Fruit fly (Drosophila melanogaster): ENCODE measurements around the gene CG42578.

DNA sequence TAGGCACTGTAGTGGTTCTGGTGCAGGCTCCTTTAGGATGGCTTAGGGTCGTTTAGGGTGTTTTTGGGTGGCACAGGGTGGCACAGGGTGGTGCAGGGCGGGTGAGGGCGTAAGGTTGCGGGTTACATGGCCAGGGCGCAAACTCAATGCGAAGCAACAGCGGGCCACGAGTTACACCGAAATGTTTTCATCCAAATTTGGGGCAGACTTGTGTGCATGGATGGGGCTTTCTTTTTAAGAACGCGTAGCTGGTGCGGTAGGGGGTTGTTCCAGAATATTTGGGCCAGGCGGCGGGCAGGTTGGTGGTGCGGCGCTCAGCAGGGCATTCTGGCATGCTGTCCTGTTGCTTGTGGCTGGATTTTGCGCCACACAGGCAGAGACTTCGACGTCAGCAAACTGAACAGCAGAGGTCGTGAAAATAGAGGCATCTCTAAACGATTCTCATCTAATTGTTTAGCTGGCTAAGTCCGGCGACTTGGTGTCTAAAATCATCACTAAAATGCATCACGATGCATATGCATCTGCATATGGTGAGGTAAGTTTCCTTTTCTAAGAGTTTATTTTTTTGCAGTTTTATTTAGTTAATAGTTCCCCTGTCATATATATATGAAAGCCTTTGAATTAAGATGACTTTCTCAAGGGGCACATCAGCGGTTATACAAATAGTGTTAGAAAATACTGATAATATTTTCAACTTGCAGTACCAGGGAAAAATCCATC, 1.9 kb downstream of the CG42578 start:
- TF ChIP-seq kay (GFP tag; ENCODE audit: borderline replicate concordance): no peak
- TF ChIP-seq CG5204 (GFP tag; optimal IDR thresholded peaks at IDR 0.05): no peak
- TF ChIP-seq ovo (GFP tag; optimal IDR thresholded peaks at IDR 0.05): no peak
- no peak for TF ChIP-seq Crg-1 (GFP tag; optimal IDR thresholded peaks at IDR 0.05)
- TF ChIP-seq bab1 (GFP tag; optimal IDR thresholded peaks at IDR 0.05): no peak
- no peak for TF ChIP-seq pad (GFP tag; optimal IDR thresholded peaks at IDR 0.05)
- no peak for TF ChIP-seq Clk (GFP tag; optimal IDR thresholded peaks at IDR 0.05)
- no peak for TF ChIP-seq CG7045 (GFP tag; optimal IDR thresholded peaks at IDR 0.05)
- no peak for TF ChIP-seq CG12768 (GFP tag; optimal IDR thresholded peaks at IDR 0.05)
- no peak for TF ChIP-seq cnc (optimal IDR thresholded peaks at IDR 0.05)

Measured in whole organism, adult.